Worm (Caenorhabditis elegans): ENCODE measurements around the gene unc-2.

DNA sequence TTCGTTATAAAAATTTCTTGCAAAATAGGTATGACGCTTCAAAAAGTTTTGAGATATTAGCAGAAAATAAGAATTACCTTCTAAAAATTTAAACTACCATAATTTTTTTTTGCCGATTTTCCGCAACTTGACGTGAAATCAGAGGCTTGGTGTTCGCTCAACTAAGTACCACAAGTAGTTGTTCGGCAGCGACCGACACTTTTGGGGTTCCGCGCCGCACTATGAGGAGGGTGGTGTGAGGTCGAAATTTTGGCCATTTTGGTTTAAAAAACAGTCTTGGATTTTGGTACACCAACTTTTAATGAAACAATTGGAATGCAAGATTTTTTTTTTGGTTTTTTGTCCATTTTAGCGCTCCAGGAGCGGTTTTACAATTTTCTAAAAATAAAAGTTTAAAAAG, 10.5 kb downstream of the unc-2 start:
- TF ChIP-seq mcd-1 (GFP tag; IDR thresholded peaks at IDR 0.05) (no peak), ama-1 (optimal IDR thresholded peaks at IDR 0.05) (no peak), ama-1 (GFP tag; optimal IDR thresholded peaks at IDR 0.05) (no peak), snpc-3.4 (tag; optimal IDR thresholded peaks at IDR 0.05) (no peak), ets-4 (GFP tag; optimal IDR thresholded peaks at IDR 0.05) (no peak), Y53G8AR.9 (GFP tag; conservative IDR thresholded peaks at IDR 0.05) (no peak), ztf-18 (tag; optimal IDR thresholded peaks at IDR 0.05) (no peak), B0261.1 (tag; optimal IDR thresholded peaks at IDR 0.05) (no peak), tlf-1 (GFP tag; optimal IDR thresholded peaks at IDR 0.05) (no peak), ztf-26 (tag; optimal IDR thresholded peaks at IDR 0.05) (no peak), nfya-1 (tag; optimal IDR thresholded peaks at IDR 0.05; ENCODE audit: borderline replicate concordance, insufficient read depth) (no peak), ceh-27 (GFP tag; optimal IDR thresholded peaks at IDR 0.05) (no peak), mel-28 (tag; optimal IDR thresholded peaks at IDR 0.05; ENCODE audit: borderline replicate concordance) (no peak)
